Fruit fly (Drosophila melanogaster): ENCODE data around the gene mRpL36.

Gene mRpL36

DNA sequence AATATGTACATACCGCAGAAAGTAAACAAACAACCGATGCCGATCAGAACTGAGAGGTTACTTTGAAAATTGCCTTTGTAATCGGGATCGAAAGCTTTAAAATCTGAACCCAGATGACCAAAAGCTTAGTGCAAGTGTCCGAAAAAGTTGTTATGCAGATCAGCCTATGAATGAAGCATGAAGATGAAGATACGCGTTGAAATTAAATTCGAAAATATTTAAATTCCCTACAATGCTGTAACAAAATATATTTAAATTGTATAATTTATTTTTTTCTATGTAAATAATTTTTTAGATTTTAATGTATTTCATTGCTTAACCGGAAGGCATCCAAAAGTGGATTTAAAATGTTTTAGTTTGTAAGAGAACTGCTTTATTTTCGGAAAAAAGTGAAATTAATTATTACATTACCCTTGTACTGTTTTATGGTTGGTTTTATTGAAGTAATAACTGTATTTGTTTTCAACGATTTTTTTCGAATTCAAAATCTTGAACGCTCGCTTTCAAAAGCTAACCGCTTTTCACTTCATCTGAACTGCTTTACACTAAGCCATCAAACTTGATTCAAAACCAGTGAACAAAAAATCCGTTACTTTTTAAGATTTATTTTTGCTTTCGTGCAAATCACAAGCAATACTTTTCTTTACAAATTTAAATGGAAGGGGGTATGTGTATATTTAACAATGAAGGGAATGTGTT lies 34.9 kb upstream of the mRpL36 start, which contains the start of gene CG43886 (continued):
- TF ChIP-seq p53 (GFP tag; optimal IDR thresholded peaks at IDR 0.05) (no peak), Doc2 (GFP tag; IDR thresholded peaks at IDR 0.05) (no peak), MTF-1 (GFP tag; optimal IDR thresholded peaks at IDR 0.05; ENCODE audit: borderline replicate concordance) (no peak), B-H2 (GFP tag; optimal IDR thresholded peaks at IDR 0.05) (no peak), croc (GFP tag; conservative IDR thresholded peaks at IDR 0.05) (no peak), CG10209 (GFP tag; optimal IDR thresholded peaks at IDR 0.05) (no peak), prd (optimal IDR thresholded peaks at IDR 0.05) (no peak), prd (GFP tag; IDR thresholded peaks at IDR 0.05) (no peak), oc (tag; optimal IDR thresholded peaks at IDR 0.05) (no peak), Sin3A (optimal IDR thresholded peaks at IDR 0.05) (no peak), CG9609 (GFP tag; optimal IDR thresholded peaks at IDR 0.05) (no peak), CG15696 (tag; optimal IDR thresholded peaks at IDR 0.05) (no peak), CG34422 (GFP tag; IDR thresholded peaks at IDR 0.05) (no peak), bab2 (GFP tag; optimal IDR thresholded peaks at IDR 0.05) (no peak), Sry-β (GFP tag; optimal IDR thresholded peaks at IDR 0.05) (no peak), gro (GFP tag; optimal IDR thresholded peaks at IDR 0.05) (no peak), CG10267 (tag; optimal IDR thresholded peaks at IDR 0.05) (no peak), sug (tag; optimal IDR thresholded peaks at IDR 0.05) (no peak), CoRest (tag; optimal IDR thresholded peaks at IDR 0.05) (peak; percentile 21), pho (GFP tag; optimal IDR thresholded peaks at IDR 0.05) (no peak), CG10462 (GFP tag; optimal IDR thresholded peaks at IDR 0.05) (no peak), Myb (GFP tag; optimal IDR thresholded peaks at IDR 0.05) (peak; percentile 99), CG30431 (GFP tag; optimal IDR thresholded peaks at IDR 0.05) (no peak), CG31365 (tag; optimal IDR thresholded peaks at IDR 0.05) (peak; percentile 88), zf30C (GFP tag; optimal IDR thresholded peaks at IDR 0.05) (no peak), pfk (GFP tag; optimal IDR thresholded peaks at IDR 0.05) (no peak), CG1529 (GFP tag; optimal IDR thresholded peaks at IDR 0.05) (no peak), CG14965 (GFP tag; optimal IDR thresholded peaks at IDR 0.05; ENCODE audit: borderline replicate concordance) (no peak), CG32772 (GFP tag; IDR thresholded peaks at IDR 0.05) (no peak), seq (GFP tag; IDR thresholded peaks at IDR 0.05) (no peak), vnd (GFP tag; IDR thresholded peaks at IDR 0.05; ENCODE audit: partially characterized antibody) (no peak), slou (GFP tag; optimal IDR thresholded peaks at IDR 0.05) (no peak), bsh (GFP tag; optimal IDR thresholded peaks at IDR 0.05) (no peak), wor (GFP tag; IDR thresholded peaks at IDR 0.05) (no peak), CG8089 (GFP tag; optimal IDR thresholded peaks at IDR 0.05) (no peak)

DNA sequence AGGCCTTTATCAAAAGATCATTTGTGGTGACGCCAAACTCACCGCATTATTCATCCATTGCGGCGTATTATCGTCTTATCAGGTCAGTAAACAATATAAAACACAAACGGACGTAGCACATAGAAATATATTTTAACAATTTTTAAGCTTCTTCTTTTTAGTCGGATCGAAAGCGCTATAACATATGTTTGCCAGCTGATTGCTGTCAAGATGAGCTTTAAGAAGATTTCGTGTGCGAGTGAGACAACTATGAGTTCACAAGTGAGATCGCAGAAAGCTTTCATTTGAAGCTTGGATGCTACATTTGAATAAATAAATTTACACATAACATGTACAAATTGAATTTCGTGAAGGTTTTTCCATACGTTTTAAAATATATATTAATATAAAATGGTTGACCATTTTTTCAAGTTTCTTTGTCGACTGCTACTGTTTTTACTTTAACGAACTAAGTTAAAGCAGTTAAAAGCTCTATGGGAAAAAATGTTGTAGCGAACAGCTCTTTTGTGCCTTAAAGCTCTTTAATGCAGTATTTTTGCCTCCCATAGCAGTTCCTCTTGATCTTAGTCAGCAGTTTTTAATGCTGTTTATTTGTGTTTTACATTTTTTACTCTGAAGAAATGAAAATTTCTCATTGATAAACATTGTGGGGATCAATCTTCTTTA lies 33.9 kb upstream of the mRpL36 start, which contains the start of gene CG42445:
CG42445 (minus strand) TSS at position 186 of the 666 bp plus-strand sequence.
- peak; percentile 10 for TF ChIP-seq pzg (GFP tag; optimal IDR thresholded peaks at IDR 0.05)
- no peak for TF ChIP-seq Trl (optimal IDR thresholded peaks at IDR 0.05)
- TF ChIP-seq Trl (GFP tag; optimal IDR thresholded peaks at IDR 0.05): no peak
- TF ChIP-seq CG10366 (GFP tag; IDR thresholded peaks at IDR 0.05): no peak
- peak in 1 of 2 experiments; percentile 84 for TF ChIP-seq crp (GFP tag; optimal IDR thresholded peaks at IDR 0.05)
- peak; percentile 29 for TF ChIP-seq D19A (tag; optimal IDR thresholded peaks at IDR 0.05)
- peak; percentile 53 for TF ChIP-seq lbe (GFP tag; optimal IDR thresholded peaks at IDR 0.05)
- TF ChIP-seq Sox102F (GFP tag; optimal IDR thresholded peaks at IDR 0.05): no peak
- TF ChIP-seq CG6254 (GFP tag; optimal IDR thresholded peaks at IDR 0.05): no peak
- 0 out of 2 replicates have a peak, but pooled peaks have one; percentile 14 for TF ChIP-seq CG13287 (GFP tag; IDR thresholded peaks at IDR 0.05; ENCODE audit: partially characterized antibody)
- peak; percentile 20 for TF ChIP-seq Nf-YC (tag; optimal IDR thresholded peaks at IDR 0.05)
- 0 out of 3 replicates have a peak, but pooled peaks have one; percentile 18 for TF ChIP-seq CG34224 (GFP tag; IDR thresholded peaks at IDR 0.05; ENCODE audit: partially characterized antibody)
- no peak for TF ChIP-seq Atf3 (GFP tag; optimal IDR thresholded peaks at IDR 0.05)
- peak; percentile 35; the same call in 1 of the 2 replicates for TF ChIP-seq MBD-R2 (GFP tag; IDR thresholded peaks at IDR 0.05)
- TF ChIP-seq CG31365 (tag; optimal IDR thresholded peaks at IDR 0.05): peak; percentile 54
- peak; percentile 69 for TF ChIP-seq Myb (GFP tag; optimal IDR thresholded peaks at IDR 0.05)
- TF ChIP-seq CG10321 (GFP tag; IDR thresholded peaks at IDR 0.05): peak; percentile 81
- no peak for TF ChIP-seq CG2199 (GFP tag; IDR thresholded peaks at IDR 0.05)

Data from whole organism, embryonic.